Worm (Caenorhabditis elegans): ENCODE data around the gene vha-18.

- TF ChIP-seq snu-23 (GFP tag; optimal IDR thresholded peaks at IDR 0.05) (no peak), hlh-17 (GFP tag; optimal IDR thresholded peaks at IDR 0.05; ENCODE audit: borderline replicate concordance) (no peak), pqm-1 (tag; optimal IDR thresholded peaks at IDR 0.05) (no peak), nhr-12 (tag; optimal IDR thresholded peaks at IDR 0.05) (no peak), elt-2 (tag; optimal IDR thresholded peaks at IDR 0.05) (no peak), skn-1 (tag; optimal IDR thresholded peaks at IDR 0.05) (no peak), aly-2 (tag; optimal IDR thresholded peaks at IDR 0.05) (no peak), ceh-82 (tag; optimal IDR thresholded peaks at IDR 0.05) (no peak), ztf-11 (tag; optimal IDR thresholded peaks at IDR 0.05) (no peak), nhr-11 (tag; optimal IDR thresholded peaks at IDR 0.05) (no peak), C16A3.4 (tag; optimal IDR thresholded peaks at IDR 0.05) (no peak), egl-27 (tag; optimal IDR thresholded peaks at IDR 0.05) (no peak)
These were observed 4.0 kb upstream of the vha-18 start for ce11 chrV:8417271-8417670.

Measured in whole organism, L1 larva.